Worm (Caenorhabditis elegans): ENCODE results near the gene C31H2.3.

- no peak for TF ChIP-seq tbx-11 (GFP tag; IDR thresholded peaks at IDR 0.05)
- TF ChIP-seq B0310.2 (tag; optimal IDR thresholded peaks at IDR 0.05) = no peak
- TF ChIP-seq tbx-37 (GFP tag; conservative IDR thresholded peaks at IDR 0.05) = no peak
- no peak for TF ChIP-seq flt-1 (GFP tag; IDR thresholded peaks at IDR 0.05)
- no peak for TF ChIP-seq sea-1 (GFP tag; conservative IDR thresholded peaks at IDR 0.05)
- TF ChIP-seq ama-1 (optimal IDR thresholded peaks at IDR 0.05) = no peak
- TF ChIP-seq hmbx-1 (tag; optimal IDR thresholded peaks at IDR 0.05) = no peak
- TF ChIP-seq ets-7 (tag; optimal IDR thresholded peaks at IDR 0.05) = no peak
These were observed 50.8 kb downstream of the C31H2.3 start for ce11 chrX:5103422-5103821.

Measured in whole organism, early embryonic.